Worm (Caenorhabditis elegans) whole organism, L1 larva: ENCODE data around the gene smcl-1.
A peak's percentile ranks its signal among the peaks of the same experiment; 100 is the strongest.

ENCODE experiments used
- aha-1 ChIP-seq: fragments of 150-350 bp; optimal IDR thresholded peaks from 2 replicates; lab custom pipeline; 2014; ENCODE audit warnings: missing biosample characterization, missing genetic modification characterization
- alr-1 ChIP-seq: fragments of 200-800 bp; sonication (Bioruptor generic); optimal IDR thresholded peaks from 2 replicates; lab custom pipeline; 2018; ENCODE audit warnings: borderline replicate concordance, mild to moderate bottlenecking, missing genetic modification characterization, missing compliant biosample characterization
- aly-2 ChIP-seq: fragments of 150-350 bp; optimal IDR thresholded peaks from 2 replicates; lab custom pipeline; 2014; ENCODE audit warnings: missing biosample characterization, missing genetic modification characterization
- ama-1 ChIP-seq: fragments of 150-350 bp; optimal IDR thresholded peaks from 2 replicates; lab custom pipeline; 2014
- blmp-1 ChIP-seq: fragments of 150-350 bp; optimal IDR thresholded peaks from 2 replicates; lab custom pipeline; 2014; ENCODE audit warnings: missing biosample characterization, missing genetic modification characterization
- ceh-88 ChIP-seq: fragments of 200-800 bp; sonication (Bioruptor generic); IDR thresholded peaks from 2 replicates; pipeline ENCODE4 v1.3.6; 2022; ENCODE audit warnings: missing genetic modification characterization, missing compliant biosample characterization
- ceh-90 ChIP-seq: sonication (generic microtip); optimal IDR thresholded peaks from 2 replicates; lab custom pipeline; 2016; ENCODE audit warnings: missing genetic modification characterization, missing compliant biosample characterization
- dsc-1 ChIP-seq: sonication (generic microtip); optimal IDR thresholded peaks from 2 replicates; lab custom pipeline; 2016; ENCODE audit warnings: mild to moderate bottlenecking, missing genetic modification characterization, missing compliant biosample characterization
- egl-13 ChIP-seq: sonication (generic microtip); optimal IDR thresholded peaks from 2 replicates; lab custom pipeline; 2016; ENCODE audit warnings: missing genotype, missing genetic modification reagents, missing genetic modification characterization, missing compliant biosample characterization
- elt-2 ChIP-seq: sonication (generic microtip); optimal IDR thresholded peaks from 2 replicates; lab custom pipeline; 2016; ENCODE audit warnings: missing genetic modification characterization, mild to moderate bottlenecking, inconsistent platforms, missing compliant biosample characterization, missing genetic modification reagents
- elt-3 ChIP-seq, 6 experiments: fragments of 150-350 bp in 1 of 6; sonication (generic microtip); optimal IDR thresholded peaks; 2 replicates each; lab custom pipeline; 2017 to 2018; ENCODE audit warnings: missing biosample characterization in 6 of 6, missing genetic modification characterization in 6 of 6, inconsistent platforms in 1 of 6
- fkh-4 ChIP-seq: sonication (generic microtip); optimal IDR thresholded peaks from 2 replicates; lab custom pipeline; 2016; ENCODE audit warnings: missing compliant biosample characterization, missing genetic modification characterization, borderline replicate concordance
- fkh-8 ChIP-seq: sonication (generic microtip); optimal IDR thresholded peaks from 2 replicates; lab custom pipeline; 2016; ENCODE audit warnings: mild to moderate bottlenecking, missing genetic modification characterization, missing compliant biosample characterization
- grh-1 ChIP-seq: fragments of 200-800 bp; sonication (Bioruptor generic); IDR thresholded peaks from 2 replicates; pipeline ENCODE4 v1.3.6; 2022; ENCODE audit warnings: missing genetic modification reagents, missing genetic modification characterization, missing compliant biosample characterization
- isw-1 ChIP-seq: fragments of 200-800 bp; sonication (Bioruptor generic); IDR thresholded peaks from 2 replicates; pipeline ENCODE4 v1.3.6; 2022; ENCODE audit warnings: missing genetic modification characterization, missing compliant biosample characterization
- lin-13 ChIP-seq: fragments of 150-350 bp; optimal IDR thresholded peaks from 2 replicates; lab custom pipeline; 2014; ENCODE audit warnings: missing biosample characterization, missing genetic modification reagents, missing genetic modification characterization
- lin-14 ChIP-seq: fragments of 200-800 bp; sonication (Bioruptor generic); optimal IDR thresholded peaks from 2 replicates; lab custom pipeline; 2018; ENCODE audit warnings: mild to moderate bottlenecking, missing genetic modification characterization, moderate library complexity, missing compliant biosample characterization
- lin-39 ChIP-seq: fragments of 150-350 bp; optimal IDR thresholded peaks from 2 replicates; lab custom pipeline; 2014; ENCODE audit warnings: missing biosample characterization, missing genetic modification reagents, missing genetic modification characterization
- mef-2 ChIP-seq: fragments of 150-350 bp; optimal IDR thresholded peaks from 2 replicates; lab custom pipeline; 2014; ENCODE audit warnings: missing biosample characterization, missing genetic modification characterization
- nhr-19 ChIP-seq: fragments of 200-800 bp; sonication (Bioruptor generic); conservative IDR thresholded peaks from 2 replicates; pipeline ENCODE4 v1.3.6; 2022; ENCODE audit warnings: missing genetic modification characterization, missing compliant biosample characterization
- nhr-237 ChIP-seq: fragments of 150-350 bp; optimal IDR thresholded peaks from 2 replicates; lab custom pipeline; 2014; ENCODE audit warnings: missing biosample characterization, missing genetic modification characterization
- nhr-47 ChIP-seq: sonication (generic microtip); optimal IDR thresholded peaks from 2 replicates; lab custom pipeline; 2016; ENCODE audit warnings: mild to moderate bottlenecking, missing genetic modification characterization, moderate library complexity, missing compliant biosample characterization
- nhr-71 ChIP-seq: sonication (generic microtip); optimal IDR thresholded peaks from 2 replicates; lab custom pipeline; 2016; ENCODE audit warnings: mild to moderate bottlenecking, missing genetic modification characterization, moderate library complexity, missing compliant biosample characterization
- nhr-76 ChIP-seq: sonication (generic microtip); optimal IDR thresholded peaks from 2 replicates; lab custom pipeline; 2017; ENCODE audit warnings: missing biosample characterization, missing genetic modification characterization
- nhr-77 ChIP-seq: fragments of 150-350 bp; optimal IDR thresholded peaks from 2 replicates; lab custom pipeline; 2014; ENCODE audit warnings: missing biosample characterization, missing genetic modification characterization
- nhr-84 ChIP-seq: sonication (generic microtip); optimal IDR thresholded peaks from 2 replicates; lab custom pipeline; 2017; ENCODE audit warnings: missing biosample characterization, missing genetic modification characterization
- pax-3 ChIP-seq: fragments of 200-800 bp; sonication (Bioruptor generic); optimal IDR thresholded peaks from 2 replicates; lab custom pipeline; 2018; ENCODE audit warnings: mild to moderate bottlenecking, missing genetic modification characterization, moderate library complexity, missing compliant biosample characterization
- rnt-1 ChIP-seq: sonication (generic microtip); optimal IDR thresholded peaks from 2 replicates; lab custom pipeline; 2016; ENCODE audit warnings: mild to moderate bottlenecking, missing genetic modification characterization, moderate library complexity, missing compliant biosample characterization
- snu-23 ChIP-seq: sonication (generic microtip); optimal IDR thresholded peaks from 2 replicates; lab custom pipeline; 2016; ENCODE audit warnings: missing genetic modification characterization, missing compliant biosample characterization
- sox-4 ChIP-seq: sonication (generic microtip); optimal IDR thresholded peaks from 2 replicates; lab custom pipeline; 2016; ENCODE audit warnings: missing genetic modification characterization, missing compliant biosample characterization
- sptf-1 ChIP-seq: fragments of 150-350 bp; optimal IDR thresholded peaks from 2 replicates; lab custom pipeline; 2014; ENCODE audit warnings: missing biosample characterization, missing genetic modification characterization
- unc-130 ChIP-seq: fragments of 150-350 bp; optimal IDR thresholded peaks from 2 replicates; lab custom pipeline; 2017; ENCODE audit warnings: missing biosample characterization, missing genetic modification characterization, inconsistent platforms
- unc-86 ChIP-seq: sonication (generic microtip); optimal IDR thresholded peaks from 2 replicates; lab custom pipeline; 2016; ENCODE audit warnings: missing genetic modification characterization, missing compliant biosample characterization
- unc-98 ChIP-seq: fragments of 200-800 bp; sonication (Bioruptor generic); IDR thresholded peaks from 2 replicates; pipeline ENCODE4 v1.3.6; 2022; ENCODE audit warnings: missing genetic modification characterization, missing compliant biosample characterization
- vab-15 ChIP-seq: sonication (generic microtip); optimal IDR thresholded peaks from 2 replicates; lab custom pipeline; 2017; ENCODE audit warnings: missing genotype, mild to moderate bottlenecking, missing genetic modification characterization, missing compliant biosample characterization
- xbp-1 ChIP-seq: sonication (generic microtip); optimal IDR thresholded peaks from 2 replicates; lab custom pipeline; 2016; ENCODE audit warnings: missing genetic modification characterization, missing compliant biosample characterization
- ztf-11 ChIP-seq, 2 experiments: sonication (generic microtip); optimal IDR thresholded peaks; 2 replicates each; lab custom pipeline; 2016 to 2017; ENCODE audit warnings: missing genetic modification characterization in 2 of 2, missing biosample characterization in 1 of 2, missing compliant biosample characterization in 1 of 2
- ztf-4 ChIP-seq: fragments of 150-350 bp; optimal IDR thresholded peaks from 2 replicates; lab custom pipeline; 2014; ENCODE audit warnings: missing biosample characterization, missing genetic modification characterization

smcl-1 gene

ce11 chrX:11710229-11710628 lies 17.0 kb downstream of the smcl-1 start, which contains the start of gene C44C10.11:
Gene C44C10.11, minus strand, starts transcription at chrX:11710343.
- TF ChIP-seq rnt-1 (tag; lab: Kevin White, UChicago) (no peak), snu-23 (peak; percentile 19), nhr-71 (tag; lab: Kevin White, UChicago) (peak; percentile 22), xbp-1 (peak; percentile 10), fkh-8 (peak; percentile 32), elt-3 (tag; optimal IDR thresholded peaks at IDR 0.05; lab: Kevin White, UChicago) (peak in 1 of 6 experiments; percentile 9), nhr-237 (no peak), lin-39 (tag; lab: Kevin White, UChicago) (no peak), fkh-4 (no peak), sptf-1 (no peak), unc-86 (tag; lab: Kevin White, UChicago) (no peak), nhr-84 (tag; lab: Kevin White, UChicago) (no peak), nhr-47 (tag; lab: Kevin White, UChicago) (peak; percentile 26), unc-130 (tag; lab: Kevin White, UChicago) (no peak), blmp-1 (peak; percentile 23), nhr-19 (GFP tag; lab: Robert Waterston, UW) (no peak), ceh-88 (GFP tag; lab: Robert Waterston, UW) (no peak), alr-1 (tag; lab: Kevin White, UChicago) (no peak), lin-14 (GFP tag; lab: Kevin White, UChicago) (peak; percentile 79), dsc-1 (tag; lab: Kevin White, UChicago) (peak; percentile 78), vab-15 (tag; lab: Kevin White, UChicago) (no peak), egl-13 (tag; lab: Kevin White, UChicago) (peak; percentile 21), nhr-77 (tag; lab: Kevin White, UChicago) (no peak), isw-1 (GFP tag; lab: Robert Waterston, UW) (no peak), pax-3 (peak; percentile 41)

- TF ChIP-seq nhr-76 (no peak), grh-1 (GFP tag; lab: Robert Waterston, UW) (no peak), ceh-90 (tag; lab: Kevin White, UChicago) (no peak), aly-2 (tag; lab: Kevin White, UChicago) (no peak), ztf-11 (tag; optimal IDR thresholded peaks at IDR 0.05; lab: Kevin White, UChicago) (no peak), nhr-71 (tag; lab: Kevin White, UChicago) (no peak), lin-13 (GFP tag; lab: Kevin White, UChicago) (no peak), unc-98 (GFP tag; lab: Robert Waterston, UW) (no peak), ztf-4 (tag; lab: Kevin White, UChicago) (no peak), mef-2 (tag; lab: Kevin White, UChicago) (no peak), sox-4 (tag; lab: Kevin White, UChicago) (no peak), fkh-4 (no peak), blmp-1 (no peak), ama-1 (lab: Kevin White, UChicago) (no peak), aha-1 (no peak)
These were observed 18.3 kb downstream of the smcl-1 start for ce11 chrX:11711437-11712080.

ce11 chrX:11712230-11712853 lies 19.1 kb downstream of the smcl-1 start, which contains the start of gene col-180:
Gene col-180, minus strand, starts transcription at chrX:11712280.
- TF ChIP-seq blmp-1 (peak; percentile 22), elt-2 (tag; lab: Kevin White, UChicago) (no peak), sptf-1 (no peak)
